Fruit fly (Drosophila melanogaster): ENCODE measurements around the gene Larp4B.

Larp4B gene

DNA sequence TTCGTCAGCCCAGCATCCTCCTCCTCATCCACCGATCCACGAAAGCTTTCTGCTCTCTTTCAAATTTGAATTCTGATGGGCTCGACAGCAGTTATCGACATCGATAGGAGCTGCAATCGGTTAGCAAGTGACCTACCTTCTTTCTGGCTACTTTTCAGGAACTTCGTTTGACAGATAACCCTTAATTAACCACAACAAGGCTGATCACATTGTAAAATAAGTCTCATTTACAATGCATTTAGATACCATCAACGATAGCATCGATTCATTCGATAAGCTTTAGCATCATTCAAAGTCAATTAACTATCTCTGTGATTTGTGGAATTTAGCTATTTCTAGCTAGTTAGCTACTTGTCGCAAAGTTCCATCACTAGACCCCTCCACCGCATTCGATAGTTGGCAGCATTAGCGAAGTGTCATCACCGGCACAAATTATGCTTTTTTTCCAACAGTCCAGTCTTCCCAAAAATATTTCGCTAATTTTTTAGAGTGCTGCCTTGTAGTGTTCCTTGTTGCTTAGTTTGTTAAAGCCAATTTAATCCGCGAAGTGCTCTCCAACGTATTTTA lies 46.0 kb upstream of the Larp4B start, which contains the start of the genes MnM and Girdin (continued):
- TF ChIP-seq al (GFP tag; IDR thresholded peaks at IDR 0.05) = peak; percentile 44; the same call in 1 of the 2 replicates
- peak; percentile 37 to 74 for TF ChIP-seq chif (GFP tag; optimal IDR thresholded peaks at IDR 0.05)
- peak; percentile 89 for TF ChIP-seq Myb (GFP tag; optimal IDR thresholded peaks at IDR 0.05)
- TF ChIP-seq Hsf (GFP tag; optimal IDR thresholded peaks at IDR 0.05) = peak; percentile 77
- peak; percentile 34 for TF ChIP-seq gfzf (GFP tag; optimal IDR thresholded peaks at IDR 0.05)
- no peak for TF ChIP-seq exex (tag; optimal IDR thresholded peaks at IDR 0.05)
- peak; percentile 78 for TF ChIP-seq gsb-n (tag; optimal IDR thresholded peaks at IDR 0.05)
- peak; percentile 39 for TF ChIP-seq Tbp (GFP tag; optimal IDR thresholded peaks at IDR 0.05)
- peak; percentile 82 for TF ChIP-seq HmgZ (tag; optimal IDR thresholded peaks at IDR 0.05)
- peak; percentile 87 for TF ChIP-seq nmo (GFP tag; optimal IDR thresholded peaks at IDR 0.05)
- TF ChIP-seq Chrac-16 (GFP tag; optimal IDR thresholded peaks at IDR 0.05) = peak; percentile 61
- peak; percentile 88 for TF ChIP-seq HLH4C (GFP tag; IDR thresholded peaks at IDR 0.05; ENCODE audit: partially characterized antibody)
- TF ChIP-seq vvl (GFP tag; IDR thresholded peaks at IDR 0.05) = peak; percentile 41; the same call in 1 of the 2 replicates
- TF ChIP-seq nerfin-1 (tag; optimal IDR thresholded peaks at IDR 0.05) = peak; percentile 6
- peak; percentile 50 for TF ChIP-seq Mes4 (GFP tag; optimal IDR thresholded peaks at IDR 0.05)
- peak; percentile 94 for TF ChIP-seq Med (GFP tag)
- TF ChIP-seq lov (optimal IDR thresholded peaks at IDR 0.05) = no peak
- no peak for TF ChIP-seq lov (GFP tag; IDR thresholded peaks at IDR 0.05)
- TF ChIP-seq ken (GFP tag; IDR thresholded peaks at IDR 0.05) = 0 out of 3 replicates have a peak, but pooled peaks have one; percentile 31
- TF ChIP-seq eyg (GFP tag; optimal IDR thresholded peaks at IDR 0.05) = no peak
- peak; percentile 62; the same call in 1 of the 2 replicates for TF ChIP-seq NFAT (GFP tag; IDR thresholded peaks at IDR 0.05)
- TF ChIP-seq ind (GFP tag; optimal IDR thresholded peaks at IDR 0.05) = peak; percentile 76
- peak; percentile 60 for TF ChIP-seq CG9876 (GFP tag; optimal IDR thresholded peaks at IDR 0.05)
- no peak for TF ChIP-seq CG5180 (GFP tag; optimal IDR thresholded peaks at IDR 0.05)
- TF ChIP-seq CG10209 (GFP tag; optimal IDR thresholded peaks at IDR 0.05) = peak; percentile 56
- TF ChIP-seq bab2 (GFP tag; optimal IDR thresholded peaks at IDR 0.05) = peak; percentile 73
- TF ChIP-seq fru (optimal IDR thresholded peaks at IDR 0.05) = no peak
- no peak for TF ChIP-seq tap (tag; optimal IDR thresholded peaks at IDR 0.05)
- TF ChIP-seq CG9817 (tag; optimal IDR thresholded peaks at IDR 0.05) = peak; percentile 67
- peak; percentile 46 for TF ChIP-seq CG8924 (tag; optimal IDR thresholded peaks at IDR 0.05)
- peak; percentile 40 for TF ChIP-seq CG33557 (GFP tag; optimal IDR thresholded peaks at IDR 0.05)
- peak; percentile 62 for TF ChIP-seq sob (GFP tag; IDR thresholded peaks at IDR 0.05)
- no peak for TF ChIP-seq Hmx (GFP tag; optimal IDR thresholded peaks at IDR 0.05)
- TF ChIP-seq nau (GFP tag; optimal IDR thresholded peaks at IDR 0.05) = no peak
- TF ChIP-seq klu (GFP tag; IDR thresholded peaks at IDR 0.05) = 0 out of 2 replicates have a peak, but pooled peaks have one; percentile 13
- TF ChIP-seq CG6689 (GFP tag; IDR thresholded peaks at IDR 0.05) = peak; percentile 42; the same call in 1 of the 2 replicates
- TF ChIP-seq CG10267 (tag; optimal IDR thresholded peaks at IDR 0.05) = peak; percentile 55
- TF ChIP-seq BEAF-32 (GFP tag; optimal IDR thresholded peaks at IDR 0.05) = peak; percentile 96
- TF ChIP-seq pros (GFP tag; optimal IDR thresholded peaks at IDR 0.05) = no peak
- peak; percentile 79 for TF ChIP-seq amos (GFP tag; IDR thresholded peaks at IDR 0.05; ENCODE audit: partially characterized antibody)
- no peak for TF ChIP-seq cad (GFP tag; optimal IDR thresholded peaks at IDR 0.05)
- peak; percentile 22 for TF ChIP-seq Meics (GFP tag; optimal IDR thresholded peaks at IDR 0.05)
- peak; percentile 86 for TF ChIP-seq CG3995 (GFP tag; optimal IDR thresholded peaks at IDR 0.05)
- TF ChIP-seq CG15514 (GFP tag; optimal IDR thresholded peaks at IDR 0.05) = peak; percentile 88
- no peak; the same call in none of the 3 replicates for TF ChIP-seq CG17361 (GFP tag; IDR thresholded peaks at IDR 0.05)
- TF ChIP-seq Dref (GFP tag; IDR thresholded peaks at IDR 0.05) = peak; percentile 68
- TF ChIP-seq CG18764 (GFP tag; optimal IDR thresholded peaks at IDR 0.05) = peak; percentile 32
- peak; percentile 45 for TF ChIP-seq CG4820 (GFP tag; optimal IDR thresholded peaks at IDR 0.05)
- peak; percentile 87 for TF ChIP-seq lilli (GFP tag; optimal IDR thresholded peaks at IDR 0.05)
- peak; percentile 56 for TF ChIP-seq lmd (GFP tag; IDR thresholded peaks at IDR 0.05)
- TF ChIP-seq CG17829 (tag; optimal IDR thresholded peaks at IDR 0.05) = peak; percentile 71

Measured in whole organism, embryonic.